Fruit fly (Drosophila melanogaster): ENCODE results near the gene H2.0.

dm6 chr2L:5979055-5979399 lies 40.2 kb downstream of the H2.0 start:
- TF ChIP-seq dsx (GFP tag; optimal IDR thresholded peaks at IDR 0.05; ENCODE audit: poor library complexity, severe bottlenecking) (no peak), CG7368 (GFP tag; optimal IDR thresholded peaks at IDR 0.05) (no peak), topi (GFP tag; optimal IDR thresholded peaks at IDR 0.05) (no peak), Blimp-1 (GFP tag; optimal IDR thresholded peaks at IDR 0.05) (peak; percentile 8), CG8632 (GFP tag; optimal IDR thresholded peaks at IDR 0.05) (no peak)

Data from whole organism, prepupa.